Worm (Caenorhabditis elegans) whole organism, mixed stage, embryonic: ENCODE data around the gene F52E4.5.

Experiments used
- M03D4.4 ChIP-seq: sonication (generic microtip); optimal IDR thresholded peaks from 2 replicates; lab custom pipeline; 2017; ENCODE audit warnings: mild to moderate bottlenecking, missing genetic modification characterization, missing compliant biosample characterization
- bed-3 ChIP-seq: fragments of 200-800 bp; sonication (Bioruptor generic); optimal IDR thresholded peaks from 3 replicates; lab custom pipeline; 2018; ENCODE audit warnings: mild to moderate bottlenecking, missing genetic modification characterization, moderate library complexity, missing compliant biosample characterization
- blmp-1 ChIP-seq: fragments of 150-350 bp; optimal IDR thresholded peaks from 2 replicates; lab custom pipeline; 2014; ENCODE audit warnings: missing biosample characterization, missing genetic modification characterization
- ceh-39 ChIP-seq: fragments of 150-350 bp; optimal IDR thresholded peaks from 2 replicates; lab custom pipeline; 2014; ENCODE audit warnings: missing biosample characterization, missing genetic modification characterization
- ceh-43 ChIP-seq: fragments of 200-800 bp; sonication (Bioruptor generic); optimal IDR thresholded peaks from 2 replicates; lab custom pipeline; 2018; ENCODE audit warnings: mild to moderate bottlenecking, missing genetic modification characterization, moderate library complexity, missing compliant biosample characterization
- ceh-83 ChIP-seq: fragments of 200-800 bp; sonication (Bioruptor generic); optimal IDR thresholded peaks from 2 replicates; lab custom pipeline; 2018; ENCODE audit warnings: mild to moderate bottlenecking, missing genetic modification characterization, missing compliant biosample characterization
- ces-1 ChIP-seq: fragments of 150-350 bp; optimal IDR thresholded peaks from 2 replicates; lab custom pipeline; 2014; ENCODE audit warnings: missing biosample characterization, missing genetic modification reagents, missing genetic modification characterization
- cnd-1 ChIP-seq: fragments of 200-800 bp; sonication (Bioruptor generic); optimal IDR thresholded peaks from 2 replicates; lab custom pipeline; 2018; ENCODE audit warnings: mild to moderate bottlenecking, missing genetic modification characterization, missing compliant biosample characterization
- drap-1 ChIP-seq: fragments of 200-800 bp; sonication (Bioruptor generic); optimal IDR thresholded peaks from 3 replicates; lab custom pipeline; 2018; ENCODE audit warnings: mild to moderate bottlenecking, missing genetic modification characterization, missing compliant biosample characterization
- elt-1 ChIP-seq: sonication (generic microtip); optimal IDR thresholded peaks from 2 replicates; lab custom pipeline; 2017; ENCODE audit warnings: missing genetic modification characterization, mild to moderate bottlenecking, missing compliant biosample characterization, antibody characterized with exemption, moderate library complexity, borderline replicate concordance; ENCODE audit not compliant: insufficient read depth
- elt-3 ChIP-seq: fragments of 150-350 bp; optimal IDR thresholded peaks from 2 replicates; lab custom pipeline; 2014; ENCODE audit warnings: missing biosample characterization, missing genetic modification characterization
- flh-1 ChIP-seq: fragments of 200-800 bp; sonication (Bioruptor generic); optimal IDR thresholded peaks from 2 replicates; lab custom pipeline; 2018; ENCODE audit warnings: mild to moderate bottlenecking, missing genetic modification characterization, moderate library complexity, missing compliant biosample characterization
- ham-2 ChIP-seq: fragments of 200-800 bp; sonication (Bioruptor generic); optimal IDR thresholded peaks from 2 replicates; lab custom pipeline; 2018; ENCODE audit warnings: mild to moderate bottlenecking, missing genetic modification characterization, missing compliant biosample characterization
- hlh-1 ChIP-seq: fragments of 150-350 bp; optimal IDR thresholded peaks from 2 replicates; lab custom pipeline; 2014; ENCODE audit warnings: missing biosample characterization, missing genetic modification reagents, missing genetic modification characterization
- lin-13 ChIP-seq: fragments of 150-350 bp; optimal IDR thresholded peaks from 2 replicates; lab custom pipeline; 2014; ENCODE audit warnings: missing biosample characterization, missing genetic modification characterization
- lin-32 ChIP-seq: fragments of 200-800 bp; sonication (Bioruptor generic); optimal IDR thresholded peaks from 2 replicates; lab custom pipeline; 2018; ENCODE audit warnings: mild to moderate bottlenecking, missing genetic modification characterization, missing compliant biosample characterization
- lsy-2 ChIP-seq: fragments of 150-350 bp; optimal IDR thresholded peaks from 2 replicates; lab custom pipeline; 2014; ENCODE audit warnings: missing biosample characterization, missing genetic modification characterization
- mab-5 ChIP-seq: fragments of 150-350 bp; optimal IDR thresholded peaks from 2 replicates; lab custom pipeline; 2014; ENCODE audit warnings: missing biosample characterization, missing genetic modification characterization
- mep-1 ChIP-seq: fragments of 150-350 bp; optimal IDR thresholded peaks from 2 replicates; lab custom pipeline; 2017; ENCODE audit warnings: missing biosample characterization, missing genetic modification reagents, missing genetic modification characterization, inconsistent platforms
- mls-2 ChIP-seq: sonication (generic microtip); optimal IDR thresholded peaks from 2 replicates; lab custom pipeline; 2016; ENCODE audit warnings: mild to moderate bottlenecking, missing genetic modification characterization, moderate library complexity, missing compliant biosample characterization
- nhr-12 ChIP-seq: fragments of 150-350 bp; optimal IDR thresholded peaks from 2 replicates; lab custom pipeline; 2014; ENCODE audit warnings: missing biosample characterization, missing genetic modification characterization
- nhr-2 ChIP-seq: fragments of 150-350 bp; optimal IDR thresholded peaks from 2 replicates; lab custom pipeline; 2014; ENCODE audit warnings: missing biosample characterization, missing genetic modification characterization
- nhr-237 ChIP-seq: fragments of 150-350 bp; optimal IDR thresholded peaks from 2 replicates; lab custom pipeline; 2014; ENCODE audit warnings: missing biosample characterization, missing genetic modification characterization
- nhr-28 ChIP-seq: fragments of 150-350 bp; optimal IDR thresholded peaks from 2 replicates; lab custom pipeline; 2014; ENCODE audit warnings: missing biosample characterization, missing genetic modification characterization
- nhr-76 ChIP-seq: sonication (generic microtip); optimal IDR thresholded peaks from 2 replicates; lab custom pipeline; 2017; ENCODE audit warnings: missing biosample characterization, missing genetic modification characterization
- pha-4 ChIP-seq: fragments of 150-350 bp; optimal IDR thresholded peaks from 2 replicates; lab custom pipeline; 2018; ENCODE audit warnings: missing biosample characterization, missing genetic modification reagents, missing genetic modification characterization
- sem-2 ChIP-seq: fragments of 200-800 bp; sonication (Bioruptor generic); optimal IDR thresholded peaks from 2 replicates; lab custom pipeline; 2018; ENCODE audit warnings: mild to moderate bottlenecking, missing genetic modification characterization, missing compliant biosample characterization
- snpc-4 ChIP-seq: fragments of 150-350 bp; optimal IDR thresholded peaks from 2 replicates; lab custom pipeline; 2014; ENCODE audit warnings: missing biosample characterization, missing genetic modification characterization
- sptf-1 ChIP-seq: sonication (generic microtip); optimal IDR thresholded peaks from 2 replicates; lab custom pipeline; 2017; ENCODE audit warnings: mild to moderate bottlenecking, missing genetic modification characterization, moderate library complexity, missing compliant biosample characterization
- tbx-8 ChIP-seq: fragments of 200-800 bp; sonication (Bioruptor generic); optimal IDR thresholded peaks from 2 replicates; lab custom pipeline; 2018; ENCODE audit warnings: mild to moderate bottlenecking, missing genetic modification characterization, moderate library complexity, missing compliant biosample characterization
- unc-120 ChIP-seq: sonication (generic microtip); optimal IDR thresholded peaks from 2 replicates; lab custom pipeline; 2017; ENCODE audit warnings: missing genetic modification characterization, missing compliant biosample characterization; ENCODE audit not compliant: poor library complexity, severe bottlenecking
- unc-39 ChIP-seq: fragments of 150-350 bp; optimal IDR thresholded peaks from 2 replicates; lab custom pipeline; 2014; ENCODE audit warnings: missing biosample characterization, missing genetic modification characterization
- unc-62 ChIP-seq: fragments of 150-350 bp; optimal IDR thresholded peaks from 2 replicates; lab custom pipeline; 2014; ENCODE audit warnings: missing biosample characterization, missing genetic modification reagents, missing genetic modification characterization
- zip-8 ChIP-seq: fragments of 150-350 bp; optimal IDR thresholded peaks from 2 replicates; lab custom pipeline; 2014; ENCODE audit warnings: missing biosample characterization, missing genetic modification characterization
- ztf-11 ChIP-seq: fragments of 150-350 bp; optimal IDR thresholded peaks from 2 replicates; lab custom pipeline; 2014; ENCODE audit warnings: missing biosample characterization, missing genetic modification characterization

F52E4.5 gene

ce11 chrX:3045466-3045865 is 41.7 kb downstream of the F52E4.5 start, which contains the start of gene cnnm-3:
Gene cnnm-3, minus strand, starts transcription at chrX:3045847.
- no peak for TF ChIP-seq drap-1 (GFP tag; lab: Kevin White, UChicago)
- no peak for TF ChIP-seq ceh-39 (tag; lab: Kevin White, UChicago)
- no peak for TF ChIP-seq unc-120 (tag; lab: Kevin White, UChicago)
- no peak for TF ChIP-seq snpc-4 (tag; lab: Kevin White, UChicago)
- TF ChIP-seq sptf-1 (tag; lab: Kevin White, UChicago), result no peak
- TF ChIP-seq unc-39 (tag; lab: Kevin White, UChicago), result no peak
- no peak for TF ChIP-seq nhr-76
- no peak for TF ChIP-seq lin-13 (tag; lab: Kevin White, UChicago)
- TF ChIP-seq lsy-2 (tag; lab: Kevin White, UChicago), result no peak
- TF ChIP-seq elt-3 (tag; lab: Kevin White, UChicago), result no peak
- no peak for TF ChIP-seq ceh-83
- TF ChIP-seq nhr-2 (tag; lab: Kevin White, UChicago), result no peak
- no peak for TF ChIP-seq hlh-1 (tag; lab: Kevin White, UChicago)
- no peak for TF ChIP-seq ztf-11 (tag; lab: Kevin White, UChicago)
- no peak for TF ChIP-seq mls-2
- no peak for TF ChIP-seq sem-2 (GFP tag; lab: Kevin White, UChicago)
- TF ChIP-seq M03D4.4 (tag; lab: Kevin White, UChicago), result no peak
- TF ChIP-seq elt-1, result no peak

ce11 chrX:3040609-3041008 is 46.5 kb downstream of the F52E4.5 start:
- TF ChIP-seq unc-39 (tag; lab: Kevin White, UChicago) (no peak), nhr-76 (no peak), nhr-2 (tag; lab: Kevin White, UChicago) (no peak), ceh-39 (tag; lab: Kevin White, UChicago) (no peak), unc-62 (no peak), unc-120 (tag; lab: Kevin White, UChicago) (peak; percentile 3), bed-3 (no peak), hlh-1 (tag; lab: Kevin White, UChicago) (no peak), lin-13 (tag; lab: Kevin White, UChicago) (no peak), sptf-1 (tag; lab: Kevin White, UChicago) (peak; percentile 43), mab-5 (tag; lab: Kevin White, UChicago) (no peak), blmp-1 (tag; lab: Kevin White, UChicago) (no peak), pha-4 (tag; lab: Kevin White, UChicago) (no peak)
- TF ChIP-seq, all 35 proteins: peak for 2

- TF ChIP-seq mls-2 (no peak), ces-1 (peak; percentile 93)
These were observed 47.1 kb downstream of the F52E4.5 start for ce11 chrX:3040021-3040420.

- TF ChIP-seq nhr-2 (tag; lab: Kevin White, UChicago) (peak; percentile 34), lin-13 (tag; lab: Kevin White, UChicago) (peak; percentile 69), mab-5 (tag; lab: Kevin White, UChicago) (peak; percentile 27), snpc-4 (tag; lab: Kevin White, UChicago) (no peak), bed-3 (peak; percentile 90), lin-32 (GFP tag; lab: Kevin White, UChicago) (peak; percentile 84), nhr-76 (no peak), ceh-43 (peak; percentile 86), unc-62 (peak; percentile 72), hlh-1 (tag; lab: Kevin White, UChicago) (peak; percentile 57), cnd-1 (tag; lab: Kevin White, UChicago) (peak; percentile 87), ceh-83 (peak; percentile 94), mls-2 (peak; percentile 97), ces-1 (peak; percentile 88), elt-3 (tag; lab: Kevin White, UChicago) (peak; percentile 49), nhr-28 (tag; lab: Kevin White, UChicago) (peak; percentile 70), blmp-1 (tag; lab: Kevin White, UChicago) (no peak), ztf-11 (tag; lab: Kevin White, UChicago) (peak; percentile 60), unc-39 (tag; lab: Kevin White, UChicago) (peak; percentile 49), flh-1 (GFP tag; lab: Kevin White, UChicago) (peak; percentile 88), ham-2 (GFP tag; lab: Kevin White, UChicago) (peak; percentile 89), sptf-1 (tag; lab: Kevin White, UChicago) (peak; percentile 97), elt-1 (peak; percentile 3), tbx-8 (GFP tag; lab: Kevin White, UChicago) (peak; percentile 81), nhr-12 (tag; lab: Kevin White, UChicago) (no peak), zip-8 (tag; lab: Kevin White, UChicago) (no peak), ceh-39 (tag; lab: Kevin White, UChicago) (peak; percentile 1), lsy-2 (tag; lab: Kevin White, UChicago) (peak; percentile 43), sem-2 (GFP tag; lab: Kevin White, UChicago) (peak; percentile 86), drap-1 (GFP tag; lab: Kevin White, UChicago) (peak; percentile 96), nhr-237 (tag; lab: Kevin White, UChicago) (peak; percentile 84), M03D4.4 (tag; lab: Kevin White, UChicago) (peak; percentile 93), mep-1 (tag; lab: Kevin White, UChicago) (peak; percentile 88), unc-120 (tag; lab: Kevin White, UChicago) (peak; percentile 97), pha-4 (tag; lab: Kevin White, UChicago) (peak; percentile 60)
- TF ChIP-seq, all 35 proteins: peak for 30
These were observed 51.2 kb downstream of the F52E4.5 start for ce11 chrX:3035972-3036379.
